Worm (Caenorhabditis elegans) whole organism, L4 larva: Measurements from ENCODE around the gene srw-68.

ENCODE experiments used
- daf-19 ChIP-seq: fragments of 200-800 bp; sonication (Bioruptor generic); conservative IDR thresholded peaks from 2 replicates; pipeline ENCODE4 v1.3.6; 2022; ENCODE audit warnings: missing genetic modification characterization, missing compliant biosample characterization
- daf-8 ChIP-seq: fragments of 200-800 bp; sonication (Bioruptor generic); IDR thresholded peaks from 2 replicates; pipeline ENCODE4 v1.3.6; 2022; ENCODE audit warnings: missing genetic modification characterization, missing compliant biosample characterization
- egl-43 ChIP-seq: fragments of 200-800 bp; sonication (Bioruptor generic); IDR thresholded peaks from 2 replicates; pipeline ENCODE4 v1.3.6; 2022; ENCODE audit warnings: missing genetic modification reagents, missing genetic modification characterization, missing compliant biosample characterization
- fkh-10 ChIP-seq: fragments of 150-350 bp; optimal IDR thresholded peaks from 2 replicates; lab custom pipeline; 2014; ENCODE audit warnings: missing biosample characterization, missing genetic modification reagents, missing genetic modification characterization
- lsy-2 ChIP-seq, 2 experiments: fragments of 150-350 bp in 1 of 2; sonication (generic microtip) in 1 of 2; optimal IDR thresholded peaks; 2 replicates each; lab custom pipeline; 2014 to 2017; ENCODE audit warnings: missing biosample characterization in 2 of 2, missing genetic modification characterization in 2 of 2
- mdl-1 ChIP-seq, 2 experiments: fragments of 150-350 bp in 1 of 2; sonication (generic microtip) in 1 of 2; optimal IDR thresholded peaks; 2 replicates each; lab custom pipeline; 2014 to 2017; ENCODE audit warnings: missing biosample characterization in 2 of 2, missing genetic modification characterization in 2 of 2
- nhr-10 ChIP-seq: fragments of 150-350 bp; optimal IDR thresholded peaks from 2 replicates; lab custom pipeline; 2014; ENCODE audit warnings: missing biosample characterization, missing genetic modification characterization
- nhr-102 ChIP-seq: sonication (generic microtip); optimal IDR thresholded peaks from 2 replicates; lab custom pipeline; 2016; ENCODE audit warnings: mild to moderate bottlenecking, missing genetic modification characterization, moderate library complexity, missing compliant biosample characterization
- nhr-11 ChIP-seq: fragments of 150-350 bp; optimal IDR thresholded peaks from 2 replicates; lab custom pipeline; 2014; ENCODE audit warnings: missing biosample characterization, missing genetic modification characterization
- pha-4 ChIP-seq, 2 experiments: fragments of 150-350 bp in 1 of 2; fragments of 200-800 bp in 1 of 2; sonication (Bioruptor generic) in 1 of 2; IDR thresholded peaks in 1 of 2; optimal IDR thresholded peaks in 1 of 2; 2 replicates each; pipeline versions ENCODE4 v1.3.6 to Lab custom; 2014 to 2022; ENCODE audit warnings: missing genetic modification characterization in 2 of 2, missing genetic modification reagents in 2 of 2, missing biosample characterization in 1 of 2, missing compliant biosample characterization in 1 of 2
- php-3 ChIP-seq: fragments of 200-800 bp; sonication (Bioruptor generic); IDR thresholded peaks from 2 replicates; pipeline ENCODE4 v1.3.6; 2022; ENCODE audit warnings: missing genetic modification reagents, missing genetic modification characterization, missing compliant biosample characterization
- pqm-1 ChIP-seq: sonication (generic microtip); optimal IDR thresholded peaks from 2 replicates; lab custom pipeline; 2017; ENCODE audit warnings: missing biosample characterization, missing genetic modification characterization
- snpc-4 ChIP-seq: fragments of 150-350 bp; optimal IDR thresholded peaks from 2 replicates; lab custom pipeline; 2014; ENCODE audit warnings: missing biosample characterization, missing genetic modification characterization
- unc-39 ChIP-seq: sonication (generic microtip); optimal IDR thresholded peaks from 2 replicates; lab custom pipeline; 2017; ENCODE audit warnings: missing biosample characterization, missing genetic modification characterization

DNA sequence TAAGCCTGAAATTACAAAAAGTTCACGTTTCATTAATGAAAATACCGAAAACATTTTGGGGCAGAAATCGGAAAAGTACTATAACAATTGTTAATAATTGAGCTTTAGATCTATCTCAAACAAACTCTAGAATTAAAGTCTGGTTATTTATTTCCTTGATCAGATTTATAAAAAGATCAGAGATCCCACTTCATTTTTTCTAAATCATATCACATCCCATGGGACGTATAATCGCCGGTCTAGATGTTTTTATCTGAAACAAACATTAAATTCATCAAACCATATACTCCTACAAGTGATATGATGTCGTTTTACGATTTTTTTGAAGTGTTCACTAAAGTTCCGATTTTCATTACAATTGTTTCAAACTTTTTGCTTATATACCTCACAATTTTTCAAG is 14.8 kb downstream of the srw-68 start, which contains the start of gene str-41:
- TF ChIP-seq egl-43 = no peak
- TF ChIP-seq daf-8 = no peak
- TF ChIP-seq pqm-1 (tag; lab: Kevin White, UChicago) = no peak
- TF ChIP-seq lsy-2 (tag; optimal IDR thresholded peaks at IDR 0.05; lab: Kevin White, UChicago) = no peak
- no peak for TF ChIP-seq nhr-102
- no peak for TF ChIP-seq daf-19 (GFP tag; lab: Robert Waterston, UW)
- TF ChIP-seq mdl-1 (tag; optimal IDR thresholded peaks at IDR 0.05; lab: Kevin White, UChicago) = no peak
- no peak for TF ChIP-seq snpc-4 (tag; lab: Kevin White, UChicago)
- no peak for TF ChIP-seq pha-4 (GFP tag; IDR thresholded peaks at IDR 0.05; lab: Robert Waterston, UW)
- no peak for TF ChIP-seq pha-4 (tag; optimal IDR thresholded peaks at IDR 0.05; lab: Kevin White, UChicago)
- no peak for TF ChIP-seq nhr-11 (tag; lab: Kevin White, UChicago)
- no peak for TF ChIP-seq fkh-10 (GFP tag; lab: Kevin White, UChicago)
- TF ChIP-seq nhr-10 (tag; lab: Kevin White, UChicago) = no peak
- no peak for TF ChIP-seq php-3 (GFP tag; lab: Robert Waterston, UW)
- TF ChIP-seq unc-39 (tag; lab: Kevin White, UChicago) = no peak
